Worm (Caenorhabditis elegans): ENCODE measurements around the gene sra-31.

The sra-31 gene

ce11 chrII:6616770-6617169 lies 38.5 kb upstream of the sra-31 start, which contains the start of gene klf-3:
TSS of gene klf-3 (plus strand) at chrII:6616878.
- TF ChIP-seq isw-1 (GFP tag; IDR thresholded peaks at IDR 0.05) (no peak), blmp-1 (tag; optimal IDR thresholded peaks at IDR 0.05) (peak; percentile 59), nhr-12 (tag; optimal IDR thresholded peaks at IDR 0.05) (no peak), pag-3 (tag; optimal IDR thresholded peaks at IDR 0.05; ENCODE audit: borderline replicate concordance, insufficient read depth) (peak; percentile 53), fkh-8 (tag; optimal IDR thresholded peaks at IDR 0.05) (no peak), elt-3 (tag; optimal IDR thresholded peaks at IDR 0.05) (peak in 1 of 6 experiments; percentile 17), hlh-4 (tag; optimal IDR thresholded peaks at IDR 0.05) (no peak), efl-3 (GFP tag; optimal IDR thresholded peaks at IDR 0.05) (no peak), zag-1 (tag; optimal IDR thresholded peaks at IDR 0.05) (no peak), unc-30 (tag; optimal IDR thresholded peaks at IDR 0.05) (no peak)

ce11 chrII:6616135-6616534 lies 37.9 kb upstream of the sra-31 start:
- no peak for TF ChIP-seq efl-1 (optimal IDR thresholded peaks at IDR 0.05)
- TF ChIP-seq efl-1 (GFP tag; optimal IDR thresholded peaks at IDR 0.05 in 1 of 2), result peak in 1 of 2 experiments; percentile 21
- TF ChIP-seq hlh-4 (tag; optimal IDR thresholded peaks at IDR 0.05), result no peak
- TF ChIP-seq elt-2 (tag; optimal IDR thresholded peaks at IDR 0.05), result peak; percentile 69

ce11 chrII:6615232-6616029 lies 37.2 kb upstream of the sra-31 start:
- peak; percentile 95 for TF ChIP-seq blmp-1 (tag; optimal IDR thresholded peaks at IDR 0.05)
- TF ChIP-seq egl-27 (tag; optimal IDR thresholded peaks at IDR 0.05), result no peak
- TF ChIP-seq lin-14 (GFP tag; optimal IDR thresholded peaks at IDR 0.05), result peak; percentile 39
- no peak for TF ChIP-seq nhr-19 (GFP tag; conservative IDR thresholded peaks at IDR 0.05)
- no peak for TF ChIP-seq sptf-1 (tag; optimal IDR thresholded peaks at IDR 0.05)
- no peak for TF ChIP-seq lir-3 (tag; optimal IDR thresholded peaks at IDR 0.05; ENCODE audit: poor library complexity)
- TF ChIP-seq C34B4.2 (tag; optimal IDR thresholded peaks at IDR 0.05), result no peak
- no peak for TF ChIP-seq ztf-4 (tag; optimal IDR thresholded peaks at IDR 0.05)
- TF ChIP-seq elt-3 (tag; optimal IDR thresholded peaks at IDR 0.05), result peak in 1 of 6 experiments; percentile 68
- no peak for TF ChIP-seq nhr-71 (tag; optimal IDR thresholded peaks at IDR 0.05)
- TF ChIP-seq unc-62 (GFP tag; optimal IDR thresholded peaks at IDR 0.05), result no peak
- no peak for TF ChIP-seq alr-1 (tag; optimal IDR thresholded peaks at IDR 0.05; ENCODE audit: borderline replicate concordance)
- no peak for TF ChIP-seq nhr-77 (tag; optimal IDR thresholded peaks at IDR 0.05)
- no peak for TF ChIP-seq C04F5.9 (tag; optimal IDR thresholded peaks at IDR 0.05)
- no peak for TF ChIP-seq lin-35 (GFP tag; optimal IDR thresholded peaks at IDR 0.05)
- TF ChIP-seq ceh-82 (tag; optimal IDR thresholded peaks at IDR 0.05), result no peak
- peak; percentile 83 for TF ChIP-seq elt-2 (tag; optimal IDR thresholded peaks at IDR 0.05)
- TF ChIP-seq zip-4 (GFP tag; optimal IDR thresholded peaks at IDR 0.05), result no peak
- TF ChIP-seq tbx-2 (tag; optimal IDR thresholded peaks at IDR 0.05), result no peak
- TF ChIP-seq nhr-20 (tag; optimal IDR thresholded peaks at IDR 0.05), result no peak
- no peak for TF ChIP-seq egl-13 (tag; optimal IDR thresholded peaks at IDR 0.05)
- no peak for TF ChIP-seq ztf-11 (tag; optimal IDR thresholded peaks at IDR 0.05)
- no peak for TF ChIP-seq fkh-10 (GFP tag; optimal IDR thresholded peaks at IDR 0.05)
- TF ChIP-seq fkh-4 (tag; optimal IDR thresholded peaks at IDR 0.05; ENCODE audit: borderline replicate concordance), result no peak
- TF ChIP-seq nhr-85 (tag), result peak; percentile 84

- TF ChIP-seq elt-2 (tag; optimal IDR thresholded peaks at IDR 0.05) (peak; percentile 63), mef-2 (tag; optimal IDR thresholded peaks at IDR 0.05) (no peak)
These were observed 36.2 kb upstream of the sra-31 start for ce11 chrII:6614500-6614899.

Measured in whole organism, L1 larva.